Worm (Caenorhabditis elegans) whole organism, L4 larva: ENCODE data around the gene Y17G7B.21.

Source experiments
- F10B5.3 ChIP-seq: sonication (generic microtip); optimal IDR thresholded peaks from 2 replicates; lab custom pipeline; 2016; ENCODE audit warnings: mild to moderate bottlenecking, missing genetic modification characterization, missing compliant biosample characterization
- F37D6.2 ChIP-seq: sonication (generic microtip); optimal IDR thresholded peaks from 2 replicates; lab custom pipeline; 2016; ENCODE audit warnings: mild to moderate bottlenecking, missing genetic modification characterization, missing compliant biosample characterization
- F44E2.7 ChIP-seq: fragments of 200-800 bp; sonication (Bioruptor generic); IDR thresholded peaks from 2 replicates; pipeline ENCODE4 v2.1.2; 2022; ENCODE audit warnings: missing genetic modification characterization, missing compliant biosample characterization
- F49E8.2 ChIP-seq: sonication (generic microtip); optimal IDR thresholded peaks from 2 replicates; lab custom pipeline; 2016; ENCODE audit warnings: missing compliant biosample characterization, mild to moderate bottlenecking, missing genetic modification characterization, borderline replicate concordance
- Y105C5A.15 ChIP-seq: fragments of 200-800 bp; sonication (Bioruptor generic); IDR thresholded peaks from 2 replicates; pipeline ENCODE4 v1.3.6; 2022; ENCODE audit warnings: missing genetic modification characterization, missing compliant biosample characterization
- Y75B8A.6 ChIP-seq: fragments of 200-800 bp; sonication (Bioruptor generic); IDR thresholded peaks from 2 replicates; pipeline ENCODE4 v1.3.6; 2022; ENCODE audit warnings: missing genetic modification reagents, missing genetic modification characterization, missing compliant biosample characterization
- ZK337.2 ChIP-seq: fragments of 200-800 bp; sonication (Bioruptor generic); IDR thresholded peaks from 2 replicates; pipeline ENCODE4 v1.3.6; 2022; ENCODE audit warnings: missing genetic modification reagents, missing genetic modification characterization, missing compliant biosample characterization
- ZK546.5 ChIP-seq, 2 experiments: sonication (generic microtip); optimal IDR thresholded peaks; 2 replicates each; lab custom pipeline; 2017; ENCODE audit warnings: missing biosample characterization in 2 of 2, missing genetic modification characterization in 2 of 2
- aly-2 ChIP-seq: sonication (generic microtip); optimal IDR thresholded peaks from 2 replicates; lab custom pipeline; 2018; ENCODE audit warnings: missing biosample characterization, missing genetic modification characterization
- arid-1 ChIP-seq: fragments of 200-800 bp; sonication (Bioruptor generic); conservative IDR thresholded peaks from 2 replicates; pipeline ENCODE4 v1.3.6; 2022; ENCODE audit warnings: missing genetic modification reagents, missing genetic modification characterization, missing compliant biosample characterization
- ceh-32 ChIP-seq: sonication (generic microtip); optimal IDR thresholded peaks from 2 replicates; lab custom pipeline; 2016; ENCODE audit warnings: mild to moderate bottlenecking, missing genetic modification characterization, missing compliant biosample characterization; ENCODE audit not compliant: poor library complexity
- ceh-62 ChIP-seq: sonication (generic microtip); optimal IDR thresholded peaks from 2 replicates; lab custom pipeline; 2017; ENCODE audit warnings: missing biosample characterization, missing genetic modification characterization
- daf-12 ChIP-seq: fragments of 150-350 bp; optimal IDR thresholded peaks from 2 replicates; lab custom pipeline; 2014; ENCODE audit warnings: missing biosample characterization, missing genetic modification reagents, missing genetic modification characterization
- daf-16 ChIP-seq, 3 experiments: sonication (generic microtip); optimal IDR thresholded peaks; 2 replicates each; lab custom pipeline; 2016 to 2017; ENCODE audit warnings: missing genetic modification characterization in 3 of 3, missing genetic modification reagents in 3 of 3, mild to moderate bottlenecking in 2 of 3, missing compliant biosample characterization in 2 of 3, missing biosample characterization in 1 of 3, moderate library complexity in 1 of 3
- duxl-1 ChIP-seq: sonication (generic microtip); optimal IDR thresholded peaks from 2 replicates; lab custom pipeline; 2016; ENCODE audit warnings: mild to moderate bottlenecking, missing genetic modification characterization, moderate library complexity, missing compliant biosample characterization; ENCODE audit not compliant: poor library complexity
- egl-27 ChIP-seq: sonication (generic microtip); optimal IDR thresholded peaks from 3 replicates; lab custom pipeline; 2017; ENCODE audit warnings: missing biosample characterization, missing genetic modification reagents, missing genetic modification characterization
- fkh-10 ChIP-seq: fragments of 150-350 bp; optimal IDR thresholded peaks from 2 replicates; lab custom pipeline; 2014; ENCODE audit warnings: missing biosample characterization, missing genetic modification reagents, missing genetic modification characterization
- fos-1 ChIP-seq: fragments of 150-350 bp; optimal IDR thresholded peaks from 2 replicates; lab custom pipeline; 2014; ENCODE audit warnings: missing biosample characterization, missing genetic modification characterization
- hif-1 ChIP-seq, 2 experiments: sonication (generic microtip); optimal IDR thresholded peaks; 2 replicates each; lab custom pipeline; 2016 to 2017; ENCODE audit warnings: missing compliant biosample characterization in 2 of 2, missing genetic modification characterization in 2 of 2, missing genetic modification reagents in 2 of 2, missing genotype in 2 of 2, mild to moderate bottlenecking in 1 of 2
- hlh-11 ChIP-seq: fragments of 200-800 bp; sonication (Bioruptor generic); optimal IDR thresholded peaks from 2 replicates; lab custom pipeline; 2018; ENCODE audit warnings: mild to moderate bottlenecking, missing genetic modification characterization, missing compliant biosample characterization
- hlh-30 ChIP-seq: sonication (generic microtip); optimal IDR thresholded peaks from 2 replicates; lab custom pipeline; 2017; ENCODE audit warnings: antibody characterized with exemption, mild to moderate bottlenecking, missing genetic modification characterization, missing compliant biosample characterization; ENCODE audit not compliant: insufficient read depth
- jun-1 ChIP-seq: fragments of 150-350 bp; optimal IDR thresholded peaks from 2 replicates; lab custom pipeline; 2014; ENCODE audit warnings: missing biosample characterization, missing genetic modification reagents, missing genetic modification characterization
- lin-13 ChIP-seq: fragments of 150-350 bp; optimal IDR thresholded peaks from 2 replicates; lab custom pipeline; 2014; ENCODE audit warnings: missing biosample characterization, missing genetic modification reagents, missing genetic modification characterization
- lin-38 ChIP-seq: fragments of 200-800 bp; sonication (Bioruptor generic); IDR thresholded peaks from 2 replicates; pipeline ENCODE4 v1.3.6; 2022; ENCODE audit warnings: missing genetic modification reagents, missing genetic modification characterization, missing compliant biosample characterization
- lir-3 ChIP-seq: sonication (generic microtip); optimal IDR thresholded peaks from 2 replicates; lab custom pipeline; 2016; ENCODE audit warnings: mild to moderate bottlenecking, missing genetic modification characterization, missing compliant biosample characterization
- lsy-2 ChIP-seq, 2 experiments: fragments of 150-350 bp in 1 of 2; sonication (generic microtip) in 1 of 2; optimal IDR thresholded peaks; 2 replicates each; lab custom pipeline; 2014 to 2017; ENCODE audit warnings: missing biosample characterization in 2 of 2, missing genetic modification characterization in 2 of 2
- madf-9 ChIP-seq: fragments of 200-800 bp; sonication (Bioruptor generic); conservative IDR thresholded peaks from 2 replicates; pipeline ENCODE4 v1.3.6; 2022; ENCODE audit warnings: missing genetic modification reagents, missing genetic modification characterization, missing compliant biosample characterization
- mes-2 ChIP-seq: sonication (generic microtip); optimal IDR thresholded peaks from 2 replicates; lab custom pipeline; 2016; ENCODE audit warnings: missing genotype, mild to moderate bottlenecking, missing genetic modification characterization, missing compliant biosample characterization; ENCODE audit not compliant: poor library complexity, severe bottlenecking
- mxl-3 ChIP-seq: fragments of 200-800 bp; sonication (Bioruptor generic); optimal IDR thresholded peaks from 2 replicates; lab custom pipeline; 2018; ENCODE audit warnings: mild to moderate bottlenecking, missing genetic modification characterization, missing compliant biosample characterization
- nhr-111 ChIP-seq: fragments of 200-800 bp; sonication (Bioruptor generic); optimal IDR thresholded peaks from 2 replicates; lab custom pipeline; 2018; ENCODE audit warnings: mild to moderate bottlenecking, missing genetic modification characterization, missing compliant biosample characterization
- nhr-237 ChIP-seq: sonication (generic microtip); optimal IDR thresholded peaks from 2 replicates; lab custom pipeline; 2017; ENCODE audit warnings: missing biosample characterization, missing genetic modification characterization
- nhr-48 ChIP-seq: sonication (generic microtip); optimal IDR thresholded peaks from 2 replicates; lab custom pipeline; 2016; ENCODE audit warnings: mild to moderate bottlenecking, missing genetic modification characterization, missing compliant biosample characterization
- nhr-6 ChIP-seq: fragments of 150-350 bp; optimal IDR thresholded peaks from 2 replicates; lab custom pipeline; 2014; ENCODE audit warnings: missing biosample characterization, missing genetic modification characterization
- pha-4 ChIP-seq, 2 experiments: fragments of 150-350 bp in 1 of 2; fragments of 200-800 bp in 1 of 2; sonication (Bioruptor generic) in 1 of 2; IDR thresholded peaks in 1 of 2; optimal IDR thresholded peaks in 1 of 2; 2 replicates each; pipeline versions ENCODE4 v1.3.6 to Lab custom; 2014 to 2022; ENCODE audit warnings: missing genetic modification characterization in 2 of 2, missing genetic modification reagents in 2 of 2, missing biosample characterization in 1 of 2, missing compliant biosample characterization in 1 of 2
- pqm-1 ChIP-seq: sonication (generic microtip); optimal IDR thresholded peaks from 2 replicates; lab custom pipeline; 2017; ENCODE audit warnings: missing biosample characterization, missing genetic modification characterization
- saeg-2 ChIP-seq: fragments of 200-800 bp; sonication (Bioruptor generic); IDR thresholded peaks from 2 replicates; pipeline ENCODE4 v1.3.6; 2022; ENCODE audit warnings: missing genetic modification reagents, missing genetic modification characterization, missing compliant biosample characterization
- sdz-12 ChIP-seq: fragments of 200-800 bp; sonication (Bioruptor generic); optimal IDR thresholded peaks from 2 replicates; lab custom pipeline; 2018; ENCODE audit warnings: mild to moderate bottlenecking, missing genetic modification characterization, missing compliant biosample characterization
- set-16 ChIP-seq: fragments of 200-800 bp; sonication (Bioruptor generic); IDR thresholded peaks from 2 replicates; pipeline ENCODE4 v1.3.6; 2022; ENCODE audit warnings: missing genetic modification reagents, missing genetic modification characterization, missing compliant biosample characterization
- snpc-4 ChIP-seq: fragments of 150-350 bp; optimal IDR thresholded peaks from 2 replicates; lab custom pipeline; 2014; ENCODE audit warnings: missing biosample characterization, missing genetic modification characterization
- tra-1 ChIP-seq: fragments of 200-800 bp; sonication (Bioruptor generic); IDR thresholded peaks from 2 replicates; pipeline ENCODE4 v1.3.6; 2022; ENCODE audit warnings: missing genetic modification reagents, missing genetic modification characterization, missing compliant biosample characterization
- unc-130 ChIP-seq: sonication (generic microtip); optimal IDR thresholded peaks from 2 replicates; lab custom pipeline; 2016; ENCODE audit warnings: missing genetic modification reagents, missing genetic modification characterization, missing compliant biosample characterization
- unc-39 ChIP-seq: sonication (generic microtip); optimal IDR thresholded peaks from 2 replicates; lab custom pipeline; 2017; ENCODE audit warnings: missing biosample characterization, missing genetic modification characterization
- unc-62 ChIP-seq, 3 experiments: fragments of 150-350 bp in 1 of 3; sonication (generic microtip); optimal IDR thresholded peaks in 2 of 3; peaks in 1 of 3; 1 replicate in 1 of 3; 2 replicates in 2 of 3; lab custom pipeline; 2014 to 2017; ENCODE audit warnings: missing biosample characterization in 3 of 3, missing genetic modification characterization in 3 of 3, missing genetic modification reagents in 3 of 3, missing genotype in 1 of 3
- zag-1 ChIP-seq: fragments of 150-350 bp; optimal IDR thresholded peaks from 2 replicates; lab custom pipeline; 2014; ENCODE audit warnings: missing biosample characterization, missing genetic modification characterization
- zfp-2 ChIP-seq: sonication (generic microtip); optimal IDR thresholded peaks from 2 replicates; lab custom pipeline; 2016; ENCODE audit warnings: mild to moderate bottlenecking, missing genetic modification characterization, missing compliant biosample characterization
- zip-11 ChIP-seq: fragments of 200-800 bp; sonication (Bioruptor generic); IDR thresholded peaks from 2 replicates; pipeline ENCODE4 v1.3.6; 2022; ENCODE audit warnings: missing genetic modification characterization, missing compliant biosample characterization
- zip-2 ChIP-seq: fragments of 150-350 bp; optimal IDR thresholded peaks from 2 replicates; lab custom pipeline; 2014; ENCODE audit warnings: missing biosample characterization, missing genetic modification characterization
- ztf-11 ChIP-seq: fragments of 150-350 bp; optimal IDR thresholded peaks from 2 replicates; lab custom pipeline; 2014; ENCODE audit warnings: missing biosample characterization, missing genetic modification characterization
- ztf-7 ChIP-seq: fragments of 150-350 bp; optimal IDR thresholded peaks from 2 replicates; lab custom pipeline; 2014; ENCODE audit warnings: missing biosample characterization, missing genetic modification characterization

Y17G7B.21 gene

DNA sequence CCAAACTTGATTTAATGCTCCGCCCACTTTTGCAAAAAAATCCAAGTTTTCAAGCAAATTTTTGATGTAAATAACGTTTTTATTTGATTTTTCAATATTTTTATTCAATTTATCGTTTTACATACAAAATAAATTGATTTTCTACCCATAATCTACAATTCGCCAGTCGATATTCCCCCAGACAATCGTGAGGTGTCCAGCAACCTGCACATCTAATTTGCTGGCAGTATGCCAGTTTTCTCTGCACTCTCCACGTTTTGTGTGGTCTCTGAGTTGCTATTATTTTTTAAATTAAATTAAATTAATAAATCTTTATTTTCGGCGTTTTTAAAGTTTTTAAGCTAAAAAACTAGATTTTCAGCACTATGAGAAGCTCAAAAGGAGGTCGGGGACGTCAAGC, 2.6 kb upstream of the Y17G7B.21 start (continued):
- TF ChIP-seq madf-9 (GFP tag; lab: Robert Waterston, UW) (peak; percentile 75; the same call in 1 of the 2 replicates), snpc-4 (tag; lab: Kevin White, UChicago) (peak; percentile 27), lin-13 (GFP tag; lab: Kevin White, UChicago) (peak; percentile 73), duxl-1 (tag; lab: Kevin White, UChicago) (peak; percentile 76), hlh-11 (tag; lab: Kevin White, UChicago) (peak; percentile 91), tra-1 (GFP tag; lab: Robert Waterston, UW) (peak; percentile 82), unc-130 (GFP tag; lab: Kevin White, UChicago) (peak; percentile 86), set-16 (no peak), fkh-10 (GFP tag; lab: Kevin White, UChicago) (peak; percentile 92), Y105C5A.15 (GFP tag; lab: Robert Waterston, UW) (0 out of 2 replicates have a peak, but pooled peaks have one; percentile 26), ztf-7 (peak; percentile 0), nhr-48 (tag; lab: Kevin White, UChicago) (peak; percentile 63), lir-3 (tag; lab: Kevin White, UChicago) (peak; percentile 72), hif-1 (tag; optimal IDR thresholded peaks at IDR 0.05; lab: Kevin White, UChicago) (peak in 1 of 2 experiments; percentile 88), nhr-237 (tag; lab: Kevin White, UChicago) (no peak), nhr-6 (peak; percentile 33), egl-27 (tag; lab: Kevin White, UChicago) (no peak), mxl-3 (no peak), F49E8.2 (tag; lab: Kevin White, UChicago) (peak; percentile 42), ztf-11 (no peak), zip-11 (GFP tag; lab: Robert Waterston, UW) (no peak), daf-16 (GFP tag; optimal IDR thresholded peaks at IDR 0.05; lab: Kevin White, UChicago) (peak; percentile 36 to 58), daf-16 (tag; optimal IDR thresholded peaks at IDR 0.05; lab: Kevin White, UChicago) (peak; percentile 69), ZK546.5 (tag; optimal IDR thresholded peaks at IDR 0.05; lab: Kevin White, UChicago) (peak; percentile 96 to 97), jun-1 (tag; lab: Kevin White, UChicago) (no peak), pha-4 (GFP tag; IDR thresholded peaks at IDR 0.05; lab: Robert Waterston, UW) (peak; percentile 80; the same call in 1 of the 2 replicates), pha-4 (tag; optimal IDR thresholded peaks at IDR 0.05; lab: Kevin White, UChicago) (peak; percentile 79), zip-2 (tag; lab: Kevin White, UChicago) (no peak), nhr-111 (no peak), lin-38 (peak; percentile 90), fos-1 (tag; lab: Kevin White, UChicago) (no peak), ZK337.2 (GFP tag; lab: Robert Waterston, UW) (peak; percentile 83; the same call in 1 of the 2 replicates), ceh-62 (tag; lab: Kevin White, UChicago) (no peak), arid-1 (GFP tag; lab: Robert Waterston, UW) (peak; percentile 88; the same call in 1 of the 2 replicates), mes-2 (tag; lab: Kevin White, UChicago) (peak; percentile 98), daf-12 (no peak), pqm-1 (tag; lab: Kevin White, UChicago) (no peak), sdz-12 (GFP tag; lab: Kevin White, UChicago) (peak; percentile 93), F10B5.3 (tag; lab: Kevin White, UChicago) (no peak), zfp-2 (peak; percentile 95), lsy-2 (tag; optimal IDR thresholded peaks at IDR 0.05; lab: Kevin White, UChicago) (peak; percentile 80 to 96), F37D6.2 (tag; lab: Kevin White, UChicago) (peak; percentile 82), Y75B8A.6 (no peak; the same call in 1 of the 2 replicates), saeg-2 (GFP tag; lab: Robert Waterston, UW) (no peak; the same call in 1 of the 2 replicates), hlh-30 (tag; lab: Kevin White, UChicago) (peak; percentile 72), aly-2 (no peak), zag-1 (tag; lab: Kevin White, UChicago) (no peak), unc-39 (no peak), ceh-32 (tag; lab: Kevin White, UChicago) (peak; percentile 35), F44E2.7 (GFP tag; lab: Robert Waterston, UW) (no peak), unc-62 (GFP tag; optimal IDR thresholded peaks at IDR 0.05 in 1 of 2; lab: Kevin White, UChicago) (peak in 1 of 2 experiments; percentile 3), unc-62 (tag; optimal IDR thresholded peaks at IDR 0.05; lab: Kevin White, UChicago) (no peak)
